Fruit fly (Drosophila melanogaster) whole organism, embryonic: ENCODE results near the gene temp.

ENCODE experiments used
- BEAF-32 ChIP-seq: fragments of 200-800 bp; sonication (Bioruptor generic); optimal IDR thresholded peaks from 3 replicates; lab custom pipeline; 2017; ENCODE audit warnings: missing biosample characterization, missing genetic modification characterization, mild to moderate bottlenecking, moderate library complexity, missing genetic modification reagents
- CG10267 ChIP-seq: fragments of 200-800 bp; sonication (Bioruptor generic); optimal IDR thresholded peaks from 2 replicates; lab custom pipeline; 2018; ENCODE audit warnings: missing biosample characterization, mild to moderate bottlenecking, missing genetic modification characterization, moderate library complexity
- CG10366 ChIP-seq: fragments of 200-800 bp; sonication (Bioruptor generic); IDR thresholded peaks from 2 replicates; pipeline ENCODE4 v1.3.6; 2022; ENCODE audit warnings: missing biosample characterization, missing genetic modification characterization
- CG14710 ChIP-seq: fragments of 200-800 bp; sonication (Bioruptor generic); optimal IDR thresholded peaks from 3 replicates; lab custom pipeline; 2019; ENCODE audit warnings: missing biosample characterization, mild to moderate bottlenecking, missing genetic modification characterization, moderate library complexity
- CG15269 ChIP-seq: fragments of 200-800 bp; sonication (Bioruptor generic); optimal IDR thresholded peaks from 2 replicates; lab custom pipeline; 2018; ENCODE audit warnings: missing biosample characterization, mild to moderate bottlenecking, missing genetic modification characterization, moderate library complexity
- CG15479 ChIP-seq: fragments of 200-800 bp; sonication (Bioruptor generic); optimal IDR thresholded peaks from 3 replicates; lab custom pipeline; 2019; ENCODE audit warnings: missing biosample characterization, mild to moderate bottlenecking, missing genetic modification characterization, moderate library complexity
- CG1832 ChIP-seq: fragments of 200-800 bp; sonication (Bioruptor generic); optimal IDR thresholded peaks from 2 replicates; lab custom pipeline; 2017; ENCODE audit warnings: missing biosample characterization, mild to moderate bottlenecking, missing genetic modification characterization, inconsistent platforms
- CG18476 ChIP-seq: fragments of 200-800 bp; sonication (Bioruptor generic); optimal IDR thresholded peaks from 2 replicates; lab custom pipeline; 2016; ENCODE audit warnings: missing biosample characterization, mild to moderate bottlenecking, missing genetic modification characterization
- CG18599 ChIP-seq: fragments of 200-800 bp; sonication (Bioruptor generic); optimal IDR thresholded peaks from 3 replicates; lab custom pipeline; 2017; ENCODE audit warnings: missing biosample characterization, missing genetic modification characterization, mild to moderate bottlenecking, moderate library complexity, missing genetic modification reagents
- CG2199 ChIP-seq: fragments of 200-800 bp; sonication (Bioruptor generic); IDR thresholded peaks from 3 replicates; pipeline ENCODE4 v1.3.6; 2022; ENCODE audit warnings: missing biosample characterization, missing genetic modification characterization
- CG2712 ChIP-seq: fragments of 200-800 bp; optimal IDR thresholded peaks from 3 replicates; lab custom pipeline; 2019; ENCODE audit warnings: missing biosample characterization, mild to moderate bottlenecking, missing genetic modification characterization, moderate library complexity
- CG31441 ChIP-seq: fragments of 200-800 bp; sonication (Bioruptor generic); IDR thresholded peaks from 2 replicates; pipeline ENCODE4 v1.3.6; 2022; ENCODE audit warnings: missing biosample characterization, missing genetic modification characterization
- CG32772 ChIP-seq: fragments of 200-800 bp; sonication (Bioruptor generic); IDR thresholded peaks from 2 replicates; pipeline ENCODE4 v1.3.6; 2022; ENCODE audit warnings: missing biosample characterization, missing genetic modification characterization
- CG33557 ChIP-seq: fragments of 200-800 bp; sonication (Bioruptor generic); optimal IDR thresholded peaks from 2 replicates; lab custom pipeline; 2019; ENCODE audit warnings: missing biosample characterization, mild to moderate bottlenecking, missing genetic modification characterization, moderate library complexity
- CG4282 ChIP-seq: fragments of 200-800 bp; sonication (Bioruptor generic); optimal IDR thresholded peaks from 2 replicates; lab custom pipeline; 2016; ENCODE audit warnings: missing biosample characterization, missing genetic modification characterization
- CG4730 ChIP-seq: fragments of 200-800 bp; sonication (Bioruptor generic); IDR thresholded peaks from 2 replicates; pipeline ENCODE4 v1.3.6; 2022; ENCODE audit warnings: missing biosample characterization, missing genetic modification characterization
- CG6813 ChIP-seq: fragments of 200-800 bp; sonication (Bioruptor generic); optimal IDR thresholded peaks from 2 replicates; lab custom pipeline; 2017; ENCODE audit warnings: missing biosample characterization, missing genetic modification characterization, mild to moderate bottlenecking, moderate library complexity, missing genetic modification reagents
- CG7745 ChIP-seq: fragments of 200-800 bp; sonication (Bioruptor generic); optimal IDR thresholded peaks from 2 replicates; lab custom pipeline; 2018; ENCODE audit warnings: missing biosample characterization, mild to moderate bottlenecking, missing genetic modification characterization, moderate library complexity
- CG8924 ChIP-seq: fragments of 200-800 bp; optimal IDR thresholded peaks from 3 replicates; lab custom pipeline; 2019; ENCODE audit warnings: missing biosample characterization, mild to moderate bottlenecking, missing genetic modification characterization, moderate library complexity
- E2f1 ChIP-seq: fragments of 200-800 bp; sonication (Bioruptor generic); IDR thresholded peaks from 2 replicates; pipeline ENCODE4 v1.3.6; 2022; ENCODE audit warnings: missing biosample characterization, missing genetic modification characterization
- Ets65A ChIP-seq: fragments of 200-800 bp; sonication (Bioruptor generic); peaks from one replicate; lab custom pipeline; 2016; ENCODE audit warnings: missing biosample characterization, missing genetic modification characterization
- GATAe ChIP-seq: fragments of 200-800 bp; sonication (Bioruptor generic); conservative IDR thresholded peaks from 2 replicates; pipeline ENCODE4 v1.3.6; 2022; ENCODE audit warnings: missing biosample characterization, missing genetic modification characterization
- Gug ChIP-seq: fragments of 200-800 bp; sonication (Bioruptor generic); IDR thresholded peaks from 4 replicates; pipeline ENCODE4 v1.3.6; 2022; ENCODE audit warnings: missing biosample characterization, missing genetic modification characterization
- HmgZ ChIP-seq: fragments of 200-800 bp; sonication (Bioruptor generic); optimal IDR thresholded peaks from 2 replicates; lab custom pipeline; 2018; ENCODE audit warnings: missing biosample characterization, mild to moderate bottlenecking, missing genetic modification characterization
- Kr ChIP-seq: fragments of 200-800 bp; sonication (Bioruptor generic); optimal IDR thresholded peaks from 2 replicates; lab custom pipeline; 2017; ENCODE audit warnings: missing biosample characterization, mild to moderate bottlenecking, missing genetic modification characterization
- Mrtf ChIP-seq: fragments of 200-800 bp; sonication (Bioruptor generic); IDR thresholded peaks from 3 replicates; pipeline ENCODE4 v1.3.6; 2022; ENCODE audit warnings: missing biosample characterization, missing genetic modification characterization
- Poxn ChIP-seq: fragments of 200-800 bp; sonication (Bioruptor generic); IDR thresholded peaks from 2 replicates; pipeline ENCODE4 v1.3.6; 2022; ENCODE audit warnings: missing biosample characterization, missing genetic modification characterization
- Sry-δ ChIP-seq: fragments of 200-800 bp; sonication (Bioruptor generic); optimal IDR thresholded peaks from 2 replicates; lab custom pipeline; 2016; ENCODE audit warnings: missing biosample characterization, missing genetic modification characterization
- Xbp1 ChIP-seq: fragments of 200-800 bp; sonication (Bioruptor generic); optimal IDR thresholded peaks from 3 replicates; lab custom pipeline; 2016; ENCODE audit warnings: missing biosample characterization, mild to moderate bottlenecking, missing genetic modification characterization
- ab ChIP-seq: fragments of 200-800 bp; sonication (Bioruptor generic); optimal IDR thresholded peaks from 2 replicates; lab custom pipeline; 2016; ENCODE audit warnings: missing biosample characterization, missing genetic modification characterization
- al ChIP-seq: fragments of 200-800 bp; sonication (Bioruptor generic); IDR thresholded peaks from 2 replicates; pipeline ENCODE4 v1.3.6; 2022; ENCODE audit warnings: missing biosample characterization, missing genetic modification characterization
- chn ChIP-seq: fragments of 200-800 bp; sonication (Bioruptor generic); optimal IDR thresholded peaks from 2 replicates; lab custom pipeline; 2016; ENCODE audit warnings: missing biosample characterization, missing genetic modification characterization
- dpn ChIP-seq, 2 experiments: fragments of 200-800 bp; sonication (Bioruptor generic); optimal IDR thresholded peaks; 3 replicates each; lab custom pipeline; 2016; ENCODE audit warnings: missing biosample characterization in 2 of 2, missing genetic modification characterization in 2 of 2
- dysf ChIP-seq: fragments of 200-800 bp; sonication (Bioruptor generic); IDR thresholded peaks from 3 replicates; pipeline ENCODE4 v1.3.6; 2022; ENCODE audit warnings: missing biosample characterization, missing genetic modification characterization
- eve ChIP-seq, 2 experiments: fragments of >200 bp; optimal IDR thresholded peaks; 2 replicates each; lab custom pipeline; 2017; ENCODE audit warnings: missing biosample characterization in 2 of 2, missing genetic modification characterization in 2 of 2
- fru ChIP-seq: fragments of >200 bp; optimal IDR thresholded peaks from 2 replicates; lab custom pipeline; 2017
- hkb ChIP-seq, 2 experiments: fragments of 200-800 bp in 1 of 2; fragments of >200 bp in 1 of 2; sonication (Bioruptor generic) in 1 of 2; IDR thresholded peaks in 1 of 2; optimal IDR thresholded peaks in 1 of 2; 2 replicates each; pipeline versions ENCODE4 v1.3.6 to Lab custom; 2017 to 2022; ENCODE audit warnings: missing biosample characterization in 1 of 2, missing genetic modification characterization in 1 of 2
- insv ChIP-seq, 2 experiments: fragments of 200-800 bp; sonication (Bioruptor generic); optimal IDR thresholded peaks; 3 replicates each; lab custom pipeline; 2016 to 2018; ENCODE audit warnings: missing biosample characterization in 2 of 2, missing genetic modification characterization in 2 of 2
- inv ChIP-seq: fragments of 200-800 bp; sonication (Bioruptor generic); IDR thresholded peaks from 2 replicates; pipeline ENCODE4 v1.3.6; 2022; ENCODE audit warnings: missing biosample characterization, missing genetic modification characterization; ENCODE audit not compliant: partially characterized antibody
- kah ChIP-seq: fragments of 200-800 bp; sonication (Bioruptor generic); optimal IDR thresholded peaks from 2 replicates; lab custom pipeline; 2018; ENCODE audit warnings: missing biosample characterization, mild to moderate bottlenecking, missing genetic modification characterization
- knrl ChIP-seq: fragments of 200-800 bp; sonication (Bioruptor generic); IDR thresholded peaks from 3 replicates; pipeline ENCODE4 v1.3.6; 2022; ENCODE audit warnings: missing biosample characterization, missing genetic modification characterization; ENCODE audit not compliant: partially characterized antibody
- lbe ChIP-seq: fragments of 200-800 bp; sonication (Bioruptor generic); optimal IDR thresholded peaks from 2 replicates; lab custom pipeline; 2016; ENCODE audit warnings: missing biosample characterization, mild to moderate bottlenecking, missing genetic modification characterization
- lmd ChIP-seq: fragments of 200-800 bp; sonication (Bioruptor generic); IDR thresholded peaks from 2 replicates; pipeline ENCODE4 v1.3.6; 2022; ENCODE audit warnings: missing biosample characterization, missing genetic modification characterization
- nmo ChIP-seq: fragments of 200-800 bp; sonication (Bioruptor generic); optimal IDR thresholded peaks from 2 replicates; lab custom pipeline; 2018; ENCODE audit warnings: missing biosample characterization, mild to moderate bottlenecking, missing genetic modification characterization, moderate library complexity
- sima ChIP-seq: fragments of 200-800 bp; sonication (Bioruptor generic); optimal IDR thresholded peaks from 2 replicates; lab custom pipeline; 2016; ENCODE audit warnings: missing biosample characterization, missing genetic modification characterization
- sr ChIP-seq: fragments of 200-800 bp; sonication (Bioruptor generic); IDR thresholded peaks from 3 replicates; pipeline ENCODE4 v1.3.6; 2022; ENCODE audit warnings: missing biosample characterization, missing genetic modification characterization
- tna ChIP-seq: fragments of 200-800 bp; sonication (Bioruptor generic); IDR thresholded peaks from 2 replicates; pipeline ENCODE4 v1.3.6; 2022; ENCODE audit warnings: missing biosample characterization, missing genetic modification characterization; ENCODE audit not compliant: partially characterized antibody
- wor ChIP-seq: fragments of 200-800 bp; sonication (Bioruptor generic); IDR thresholded peaks from 2 replicates; pipeline ENCODE4 v1.3.6; 2022; ENCODE audit warnings: missing biosample characterization, missing genetic modification characterization
- zfh2 ChIP-seq: fragments of 200-800 bp; sonication (Bioruptor generic); optimal IDR thresholded peaks from 2 replicates; lab custom pipeline; 2016; ENCODE audit warnings: missing biosample characterization, missing genetic modification characterization

temp gene

dm6 chrX:2296230-2297044 is 34.1 kb upstream of the temp start (continued):
- TF ChIP-seq CG14710 (tag; lab: Kevin White, UChicago) (peak; percentile 95), zfh2 (GFP tag; lab: Kevin White, UChicago) (peak; percentile 90), inv (GFP tag; lab: Robert Waterston, UW) (no peak), E2f1 (GFP tag; lab: Robert Waterston, UW) (peak; percentile 64; the same call in 1 of the 2 replicates), BEAF-32 (GFP tag; lab: Kevin White, UChicago) (peak; percentile 7), Ets65A (GFP tag; lab: Kevin White, UChicago) (peak; percentile 99), CG8924 (peak; percentile 96), CG18599 (GFP tag; lab: Kevin White, UChicago) (peak; percentile 94), CG2712 (tag; lab: Kevin White, UChicago) (peak; percentile 94), insv (GFP tag; optimal IDR thresholded peaks at IDR 0.05; lab: Kevin White, UChicago) (peak; percentile 41 to 65), al (GFP tag; lab: Robert Waterston, UW) (peak; percentile 69), CG33557 (GFP tag; lab: Kevin White, UChicago) (peak; percentile 91), sr (GFP tag; lab: Robert Waterston, UW) (no peak), hkb (optimal IDR thresholded peaks at IDR 0.05; lab: Kevin White, UChicago) (no peak), hkb (GFP tag; IDR thresholded peaks at IDR 0.05; lab: Robert Waterston, UW) (peak; percentile 87), CG4282 (GFP tag; lab: Kevin White, UChicago) (peak; percentile 83), Xbp1 (peak; percentile 92), CG18476 (GFP tag; lab: Kevin White, UChicago) (peak; percentile 90), GATAe (GFP tag; lab: Robert Waterston, UW) (no peak), CG2199 (no peak), ab (peak; percentile 86), dysf (GFP tag; lab: Robert Waterston, UW) (peak; percentile 92), CG4730 (GFP tag; lab: Robert Waterston, UW) (no peak; the same call in none of the 2 replicates), nmo (peak; percentile 97), eve (GFP tag; optimal IDR thresholded peaks at IDR 0.05; lab: Kevin White, UChicago) (peak; percentile 33 to 99), CG32772 (GFP tag; lab: Robert Waterston, UW) (peak; percentile 60), CG10267 (tag; lab: Kevin White, UChicago) (peak; percentile 87), dpn (GFP tag; optimal IDR thresholded peaks at IDR 0.05; lab: Kevin White, UChicago) (peak; percentile 95), Sry-δ (GFP tag; lab: Kevin White, UChicago) (peak; percentile 58), lmd (peak; percentile 90), lbe (GFP tag; lab: Kevin White, UChicago) (peak; percentile 58), Mrtf (GFP tag; lab: Robert Waterston, UW) (peak; percentile 80), CG15269 (tag; lab: Kevin White, UChicago) (peak; percentile 94), CG15479 (GFP tag; lab: Kevin White, UChicago) (no peak), chn (GFP tag; lab: Kevin White, UChicago) (peak; percentile 93), wor (GFP tag; lab: Robert Waterston, UW) (peak; percentile 82), kah (GFP tag; lab: Kevin White, UChicago) (peak; percentile 88), fru (lab: Kevin White, UChicago) (no peak), tna (GFP tag; lab: Robert Waterston, UW) (no peak), Poxn (GFP tag; lab: Robert Waterston, UW) (peak; percentile 6; the same call in 1 of the 2 replicates), Gug (GFP tag; lab: Robert Waterston, UW) (peak; percentile 76), knrl (no peak), Kr (GFP tag; lab: Kevin White, UChicago) (no peak), CG6813 (GFP tag; lab: Kevin White, UChicago) (peak; percentile 91), CG7745 (tag; lab: Kevin White, UChicago) (no peak), CG1832 (no peak), CG10366 (GFP tag; lab: Robert Waterston, UW) (peak; percentile 58), sima (GFP tag; lab: Kevin White, UChicago) (peak; percentile 78), HmgZ (tag; lab: Kevin White, UChicago) (peak; percentile 90), CG31441 (GFP tag; lab: Robert Waterston, UW) (peak; percentile 95)
